Worm (Caenorhabditis elegans) whole organism, young adult: Measurements from ENCODE around the gene asp-17.
"Not testable (repeated sequence)": the region's sequence is repeated elsewhere in the genome, so short reads cannot be mapped to it uniquely, and the experiment has no call there.

Experiments
- B0261.1 ChIP-seq: sonication (generic microtip); optimal IDR thresholded peaks from 2 replicates; lab custom pipeline; 2016; ENCODE audit warnings: mild to moderate bottlenecking, missing genetic modification characterization, moderate library complexity, missing compliant biosample characterization
- C06A6.2 ChIP-seq: fragments of 200-800 bp; sonication (Bioruptor generic); conservative IDR thresholded peaks from 2 replicates; pipeline ENCODE4 v1.3.6; 2022; ENCODE audit warnings: missing genetic modification characterization, missing compliant biosample characterization
- C17E4.6 ChIP-seq: fragments of 200-800 bp; sonication (Bioruptor generic); IDR thresholded peaks from 2 replicates; pipeline ENCODE4 v1.3.6; 2022; ENCODE audit warnings: missing genetic modification reagents, missing genetic modification characterization, missing compliant biosample characterization
- D2030.7 ChIP-seq: fragments of 200-800 bp; sonication (Bioruptor generic); IDR thresholded peaks from 2 replicates; pipeline ENCODE4 v1.3.6; 2022; ENCODE audit warnings: missing genetic modification reagents, missing genetic modification characterization, missing compliant biosample characterization
- F33H1.4 ChIP-seq: fragments of 200-800 bp; sonication (Bioruptor generic); IDR thresholded peaks from 2 replicates; pipeline ENCODE4 v1.3.6; 2022; ENCODE audit warnings: missing genetic modification reagents, missing genetic modification characterization, missing compliant biosample characterization
- F52B5.7 ChIP-seq: sonication (generic microtip); optimal IDR thresholded peaks from 2 replicates; lab custom pipeline; 2016; ENCODE audit warnings: mild to moderate bottlenecking, missing genetic modification characterization, missing compliant biosample characterization
- F57C9.4 ChIP-seq: sonication (generic microtip); optimal IDR thresholded peaks from 2 replicates; lab custom pipeline; 2017; ENCODE audit warnings: mild to moderate bottlenecking, missing genetic modification characterization, missing compliant biosample characterization
- K11D2.4 ChIP-seq: fragments of 200-800 bp; sonication (Bioruptor generic); IDR thresholded peaks from 2 replicates; pipeline ENCODE4 v1.3.6; 2022; ENCODE audit warnings: missing genetic modification reagents, missing genetic modification characterization, missing compliant biosample characterization
- Y53F4B.3 ChIP-seq: fragments of 200-800 bp; sonication (Bioruptor generic); IDR thresholded peaks from 2 replicates; pipeline ENCODE4 v1.3.6; 2022; ENCODE audit warnings: missing genetic modification reagents, missing genetic modification characterization, missing compliant biosample characterization
- Y53G8AR.9 ChIP-seq: fragments of 200-800 bp; sonication (Bioruptor generic); conservative IDR thresholded peaks from 2 replicates; pipeline ENCODE4 v1.3.6; 2022; ENCODE audit warnings: missing genetic modification reagents, missing genetic modification characterization, missing compliant biosample characterization
- ama-1 ChIP-seq, 3 experiments: fragments of 150-350 bp in 1 of 3; sonication (generic microtip) in 2 of 3; optimal IDR thresholded peaks; 2 replicates each; lab custom pipeline; 2014 to 2018; ENCODE audit warnings: missing biosample characterization in 2 of 3, missing genetic modification characterization in 2 of 3, missing genetic modification reagents in 2 of 3
- aptf-3 ChIP-seq: fragments of 200-800 bp; sonication (Bioruptor generic); IDR thresholded peaks from 2 replicates; pipeline ENCODE4 v1.3.6; 2022; ENCODE audit warnings: missing genetic modification characterization, missing compliant biosample characterization
- athp-1 ChIP-seq: sonication (generic microtip); optimal IDR thresholded peaks from 2 replicates; lab custom pipeline; 2017; ENCODE audit warnings: mild to moderate bottlenecking, missing genetic modification characterization, missing compliant biosample characterization
- attf-6 ChIP-seq: fragments of 200-800 bp; sonication (Bioruptor generic); IDR thresholded peaks from 2 replicates; pipeline ENCODE4 v1.3.6; 2022; ENCODE audit warnings: missing genetic modification reagents, missing genetic modification characterization, missing compliant biosample characterization
- ccch-3 ChIP-seq: fragments of 200-800 bp; sonication (Bioruptor generic); optimal IDR thresholded peaks from 2 replicates; lab custom pipeline; 2018; ENCODE audit warnings: mild to moderate bottlenecking, missing genetic modification characterization, missing compliant biosample characterization
- cebp-1 ChIP-seq, 2 experiments: fragments of 200-800 bp in 1 of 2; sonication (Bioruptor generic) in 1 of 2; sonication (generic microtip) in 1 of 2; IDR thresholded peaks in 1 of 2; optimal IDR thresholded peaks in 1 of 2; 2 replicates each; pipeline versions ENCODE4 v1.3.6 to Lab custom; 2017 to 2022; ENCODE audit warnings: missing compliant biosample characterization in 2 of 2, missing genetic modification characterization in 2 of 2, mild to moderate bottlenecking in 1 of 2, missing genetic modification reagents in 1 of 2, moderate library complexity in 1 of 2
- cebp-2 ChIP-seq: fragments of 200-800 bp; sonication (Bioruptor generic); IDR thresholded peaks from 2 replicates; pipeline ENCODE4 v1.3.6; 2022; ENCODE audit warnings: missing genetic modification characterization, missing compliant biosample characterization
- ceh-40 ChIP-seq: fragments of 200-800 bp; sonication (Bioruptor generic); IDR thresholded peaks from 2 replicates; pipeline ENCODE4 v1.3.6; 2022; ENCODE audit warnings: missing genetic modification characterization, missing compliant biosample characterization
- chd-7 ChIP-seq: sonication (generic microtip); optimal IDR thresholded peaks from 2 replicates; lab custom pipeline; 2016; ENCODE audit warnings: mild to moderate bottlenecking, missing genetic modification characterization, moderate library complexity, missing compliant biosample characterization
- egrh-3 ChIP-seq: fragments of 200-800 bp; sonication (Bioruptor generic); IDR thresholded peaks from 2 replicates; pipeline ENCODE4 v1.3.6; 2022; ENCODE audit warnings: missing genetic modification reagents, missing genetic modification characterization, missing compliant biosample characterization
- ets-4 ChIP-seq: fragments of 200-800 bp; sonication (Bioruptor generic); optimal IDR thresholded peaks from 2 replicates; lab custom pipeline; 2018; ENCODE audit warnings: mild to moderate bottlenecking, missing genetic modification characterization, missing compliant biosample characterization
- gei-17 ChIP-seq: fragments of 200-800 bp; sonication (Bioruptor generic); optimal IDR thresholded peaks from 2 replicates; lab custom pipeline; 2018; ENCODE audit warnings: mild to moderate bottlenecking, missing genetic modification characterization, missing compliant biosample characterization
- hrde-1 ChIP-seq: sonication (generic microtip); optimal IDR thresholded peaks from 2 replicates; lab custom pipeline; 2016; ENCODE audit warnings: missing genetic modification characterization, mild to moderate bottlenecking, missing compliant biosample characterization, moderate library complexity, missing genotype, missing genetic modification reagents, borderline replicate concordance
- let-526 ChIP-seq: fragments of 200-800 bp; sonication (Bioruptor generic); IDR thresholded peaks from 2 replicates; pipeline ENCODE4 v1.3.6; 2022; ENCODE audit warnings: missing genetic modification reagents, missing genetic modification characterization, missing compliant biosample characterization
- lin-35 ChIP-seq, 3 experiments: fragments of 150-350 bp in 2 of 3; sonication (generic microtip) in 1 of 3; optimal IDR thresholded peaks; 2 replicates each; lab custom pipeline; 2014 to 2018; ENCODE audit warnings: missing biosample characterization in 3 of 3, missing genetic modification characterization in 3 of 3, missing genetic modification reagents in 3 of 3
- lsy-27 ChIP-seq: sonication (generic microtip); optimal IDR thresholded peaks from 2 replicates; lab custom pipeline; 2017; ENCODE audit warnings: missing genetic modification characterization, mild to moderate bottlenecking, missing compliant biosample characterization, antibody characterized with exemption, missing genotype, borderline replicate concordance; ENCODE audit not compliant: insufficient read depth
- madf-10 ChIP-seq: sonication (generic microtip); optimal IDR thresholded peaks from 2 replicates; lab custom pipeline; 2016; ENCODE audit warnings: mild to moderate bottlenecking, missing genetic modification characterization, missing compliant biosample characterization
- madf-3 ChIP-seq: fragments of 200-800 bp; sonication (Bioruptor generic); IDR thresholded peaks from 2 replicates; pipeline ENCODE4 v1.3.6; 2022; ENCODE audit warnings: missing genetic modification reagents, missing genetic modification characterization, missing compliant biosample characterization
- mel-28 ChIP-seq: sonication (generic microtip); optimal IDR thresholded peaks from 2 replicates; lab custom pipeline; 2016; ENCODE audit warnings: borderline replicate concordance, mild to moderate bottlenecking, missing genetic modification characterization, missing compliant biosample characterization
- mes-4 ChIP-seq: sonication (generic microtip); optimal IDR thresholded peaks from 2 replicates; lab custom pipeline; 2016; ENCODE audit warnings: missing genotype, missing genetic modification characterization, missing compliant biosample characterization
- nfya-1 ChIP-seq: sonication (generic microtip); optimal IDR thresholded peaks from 2 replicates; lab custom pipeline; 2017; ENCODE audit warnings: antibody characterized with exemption, missing compliant biosample characterization, missing genetic modification characterization, borderline replicate concordance; ENCODE audit not compliant: insufficient read depth
- nhr-120 ChIP-seq: fragments of 200-800 bp; sonication (Bioruptor generic); IDR thresholded peaks from 2 replicates; pipeline ENCODE4 v1.3.6; 2022; ENCODE audit warnings: missing genetic modification characterization, missing compliant biosample characterization
- pha-4 ChIP-seq: fragments of 150-350 bp; sonication (generic microtip); optimal IDR thresholded peaks from 2 replicates; lab custom pipeline; 2014; ENCODE audit warnings: missing biosample characterization, missing genetic modification reagents, missing genetic modification characterization
- rcor-1 ChIP-seq: fragments of 200-800 bp; sonication (Bioruptor generic); IDR thresholded peaks from 2 replicates; pipeline ENCODE4 v1.3.6; 2022; ENCODE audit warnings: missing genetic modification reagents, missing genetic modification characterization, missing compliant biosample characterization
- repo-1 ChIP-seq: sonication (generic microtip); optimal IDR thresholded peaks from 2 replicates; lab custom pipeline; 2017; ENCODE audit warnings: mild to moderate bottlenecking, missing genetic modification characterization, missing compliant biosample characterization
- sdz-38 ChIP-seq: sonication (generic microtip); optimal IDR thresholded peaks from 2 replicates; lab custom pipeline; 2016; ENCODE audit warnings: missing genotype, missing genetic modification characterization, missing compliant biosample characterization
- sptf-2 ChIP-seq: fragments of 200-800 bp; sonication (Bioruptor generic); optimal IDR thresholded peaks from 2 replicates; lab custom pipeline; 2018; ENCODE audit warnings: mild to moderate bottlenecking, missing genetic modification characterization, missing compliant biosample characterization
- xnd-1 ChIP-seq: sonication (generic microtip); optimal IDR thresholded peaks from 2 replicates; lab custom pipeline; 2016; ENCODE audit warnings: missing genotype, missing genetic modification reagents, missing genetic modification characterization, missing compliant biosample characterization
- ztf-22 ChIP-seq: fragments of 200-800 bp; sonication (Bioruptor generic); optimal IDR thresholded peaks from 2 replicates; lab custom pipeline; 2018; ENCODE audit warnings: mild to moderate bottlenecking, missing genetic modification characterization, moderate library complexity, missing compliant biosample characterization
- ztf-26 ChIP-seq: sonication (generic microtip); optimal IDR thresholded peaks from 2 replicates; lab custom pipeline; 2017; ENCODE audit warnings: missing genetic modification characterization, missing compliant biosample characterization

Gene asp-17

DNA sequence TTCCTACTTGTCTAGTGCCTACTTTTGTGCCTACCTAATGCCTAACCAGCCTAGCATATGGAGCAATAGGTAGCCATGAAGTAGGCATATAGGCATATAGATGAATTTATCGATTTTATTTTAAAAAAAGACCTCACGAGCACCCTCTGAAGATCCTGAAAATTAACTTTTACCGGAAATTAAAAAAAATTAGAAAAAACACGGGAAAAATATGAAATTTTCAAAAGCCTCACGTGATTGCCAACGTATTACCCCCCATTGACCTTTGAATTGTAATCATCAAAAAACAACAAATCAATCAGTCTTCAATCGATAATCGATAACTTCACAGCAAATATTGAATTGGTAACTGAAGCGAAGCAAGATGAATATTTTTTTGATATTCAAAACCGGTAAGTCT, 22.8 kb downstream of the asp-17 start, which contains the start of gene Y39B6A.30:
Gene Y39B6A.30, plus strand, starts transcription at position 301 of the 400 bp plus-strand sequence.
- not testable (repeated sequence) for TF ChIP-seq ama-1 (optimal IDR thresholded peaks at IDR 0.05; lab: Kevin White, UChicago); ama-1 (GFP tag; optimal IDR thresholded peaks at IDR 0.05; lab: Kevin White, UChicago); madf-10 (tag; lab: Kevin White, UChicago); C06A6.2 (GFP tag; lab: Robert Waterston, UW)
- TF ChIP-seq, all 124 proteins: peak for 0; not testable (repeated sequence) for 124

DNA sequence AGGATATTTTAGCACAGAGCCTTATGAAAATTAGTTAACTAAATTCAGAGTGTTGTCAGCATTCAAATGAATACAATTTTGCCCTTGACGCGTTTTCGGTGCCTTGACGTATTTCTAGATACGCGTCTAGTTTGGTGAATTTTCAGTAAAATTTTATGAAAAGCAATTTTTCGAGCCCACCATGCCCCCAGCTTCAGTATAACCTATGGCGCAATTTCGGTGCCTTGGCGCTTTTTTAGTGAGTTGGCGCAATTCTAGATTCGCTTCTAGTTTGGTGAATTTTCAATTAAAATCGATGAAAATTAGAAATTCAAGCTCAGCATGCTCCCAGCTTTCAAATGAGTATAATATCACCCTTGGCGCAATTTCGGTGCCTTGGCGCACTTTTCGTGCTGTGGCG, 23.9 kb downstream of the asp-17 start:
- TF ChIP-seq D2030.7 (GFP tag; lab: Robert Waterston, UW), result no peak
- TF ChIP-seq ama-1 (optimal IDR thresholded peaks at IDR 0.05; lab: Kevin White, UChicago), result no peak
- TF ChIP-seq ama-1 (GFP tag; optimal IDR thresholded peaks at IDR 0.05; lab: Kevin White, UChicago), result no peak
- no peak for TF ChIP-seq cebp-2 (GFP tag; lab: Robert Waterston, UW)
- TF ChIP-seq lsy-27 (tag; lab: Kevin White, UChicago), result no peak
- TF ChIP-seq sptf-2 (GFP tag; lab: Kevin White, UChicago), result no peak
- TF ChIP-seq ccch-3 (GFP tag; lab: Kevin White, UChicago), result no peak
- no peak for TF ChIP-seq gei-17 (GFP tag; lab: Kevin White, UChicago)
- no peak for TF ChIP-seq ztf-22 (GFP tag; lab: Kevin White, UChicago)
- TF ChIP-seq attf-6 (GFP tag; lab: Robert Waterston, UW), result no peak
- TF ChIP-seq F33H1.4 (GFP tag; lab: Robert Waterston, UW), result no peak
- TF ChIP-seq Y53G8AR.9, result no peak
- TF ChIP-seq pha-4 (tag; lab: Kevin White, UChicago), result no peak
- TF ChIP-seq hrde-1 (tag; lab: Kevin White, UChicago), result no peak
- TF ChIP-seq ceh-40 (GFP tag; lab: Robert Waterston, UW), result no peak
- TF ChIP-seq aptf-3 (GFP tag; lab: Robert Waterston, UW), result no peak
- TF ChIP-seq mel-28 (tag; lab: Kevin White, UChicago), result no peak
- no peak for TF ChIP-seq repo-1 (tag; lab: Kevin White, UChicago)
- no peak for TF ChIP-seq nhr-120 (GFP tag; lab: Robert Waterston, UW)
- TF ChIP-seq madf-3 (GFP tag; lab: Robert Waterston, UW), result no peak

DNA sequence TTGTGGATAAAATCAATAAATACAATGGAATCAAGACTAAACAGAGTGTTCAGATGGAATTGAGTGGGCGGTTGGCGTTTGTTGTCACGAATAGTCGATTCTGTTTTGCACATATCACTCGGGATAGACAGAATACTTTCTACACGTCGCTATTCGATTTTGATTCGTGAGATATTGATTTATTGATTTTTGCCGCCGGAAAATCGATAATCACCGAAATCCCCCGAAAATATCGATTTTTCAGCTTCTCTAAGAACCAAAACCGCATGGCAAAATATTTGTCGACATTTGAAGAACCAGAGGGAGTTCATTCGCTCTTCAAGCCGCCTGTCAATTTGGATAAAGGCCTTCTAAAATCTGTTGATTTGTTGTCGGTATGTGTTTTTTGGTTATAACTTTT, 26.7 kb downstream of the asp-17 start:
- TF ChIP-seq chd-7 (tag; lab: Kevin White, UChicago) (no peak), K11D2.4 (GFP tag; lab: Robert Waterston, UW) (no peak), nfya-1 (tag; lab: Kevin White, UChicago) (no peak)

DNA sequence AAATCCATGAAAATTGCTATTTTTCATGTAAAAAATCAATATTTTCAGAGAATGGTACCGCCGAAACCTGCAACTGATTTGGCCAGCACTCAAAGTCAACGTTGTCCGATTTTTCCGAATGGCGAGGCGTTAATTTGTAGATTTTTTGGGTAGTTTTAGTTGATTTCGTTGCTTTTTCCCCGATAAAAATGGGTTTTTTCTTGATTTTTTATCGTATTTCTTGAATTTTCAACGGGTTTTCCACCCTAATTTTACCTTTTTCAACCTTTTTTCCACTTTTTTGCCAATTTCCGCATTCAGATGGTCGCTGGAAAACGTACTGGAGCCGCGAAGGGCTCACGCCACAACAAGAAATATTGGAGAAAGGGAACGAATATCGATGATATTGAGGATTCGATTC, 35.5 kb downstream of the asp-17 start, which contains the start of gene Y39B6A.33:
Gene Y39B6A.33, plus strand, starts transcription at position 301 of the 400 bp plus-strand sequence.
- TF ChIP-seq cebp-1 (GFP tag; IDR thresholded peaks at IDR 0.05; lab: Robert Waterston, UW) (no peak), cebp-1 (tag; optimal IDR thresholded peaks at IDR 0.05; lab: Kevin White, UChicago) (no peak), rcor-1 (no peak), athp-1 (tag; lab: Kevin White, UChicago) (no peak), lin-35 (GFP tag; optimal IDR thresholded peaks at IDR 0.05; lab: Kevin White, UChicago) (no peak), xnd-1 (no peak), B0261.1 (no peak), ztf-26 (no peak), ets-4 (no peak), madf-3 (GFP tag; lab: Robert Waterston, UW) (no peak), mes-4 (tag; lab: Kevin White, UChicago) (no peak), F57C9.4 (tag; lab: Kevin White, UChicago) (no peak), let-526 (GFP tag; lab: Robert Waterston, UW) (no peak), egrh-3 (GFP tag; lab: Robert Waterston, UW) (no peak), C17E4.6 (no peak), ceh-40 (GFP tag; lab: Robert Waterston, UW) (no peak), C06A6.2 (GFP tag; lab: Robert Waterston, UW) (no peak), sdz-38 (no peak), Y53F4B.3 (GFP tag; lab: Robert Waterston, UW) (no peak), F52B5.7 (no peak)
- TF ChIP-seq, all 124 proteins: peak for 0
